Fruit fly (Drosophila melanogaster): Measurements from ENCODE around the gene elm.

dm6 chr3R:5654692-5655181 is at the start of gene elm, which contains the start of gene MED27:
- TF ChIP-seq usp (GFP tag; optimal IDR thresholded peaks at IDR 0.05) = no peak
- peak; percentile 81 for TF ChIP-seq CG32264 (GFP tag; optimal IDR thresholded peaks at IDR 0.05)
- no peak for TF ChIP-seq Myc (optimal IDR thresholded peaks at IDR 0.05)
- TF ChIP-seq h (GFP tag; optimal IDR thresholded peaks at IDR 0.05) = peak; percentile 95

All from whole organism, wandering third instar larva.